Worm (Caenorhabditis elegans) whole organism, mixed stage, embryonic: ENCODE data around the gene srh-4.

Experiments used
- M03D4.4 ChIP-seq: sonication (generic microtip); optimal IDR thresholded peaks from 2 replicates; lab custom pipeline; 2017; ENCODE audit warnings: mild to moderate bottlenecking, missing genetic modification characterization, missing compliant biosample characterization
- bed-3 ChIP-seq: fragments of 200-800 bp; sonication (Bioruptor generic); optimal IDR thresholded peaks from 3 replicates; lab custom pipeline; 2018; ENCODE audit warnings: mild to moderate bottlenecking, missing genetic modification characterization, moderate library complexity, missing compliant biosample characterization
- blmp-1 ChIP-seq: fragments of 150-350 bp; optimal IDR thresholded peaks from 2 replicates; lab custom pipeline; 2014; ENCODE audit warnings: missing biosample characterization, missing genetic modification characterization
- ceh-39 ChIP-seq: fragments of 150-350 bp; optimal IDR thresholded peaks from 2 replicates; lab custom pipeline; 2014; ENCODE audit warnings: missing biosample characterization, missing genetic modification characterization
- ceh-43 ChIP-seq: fragments of 200-800 bp; sonication (Bioruptor generic); optimal IDR thresholded peaks from 2 replicates; lab custom pipeline; 2018; ENCODE audit warnings: mild to moderate bottlenecking, missing genetic modification characterization, moderate library complexity, missing compliant biosample characterization
- ceh-83 ChIP-seq: fragments of 200-800 bp; sonication (Bioruptor generic); optimal IDR thresholded peaks from 2 replicates; lab custom pipeline; 2018; ENCODE audit warnings: mild to moderate bottlenecking, missing genetic modification characterization, missing compliant biosample characterization
- ces-1 ChIP-seq: fragments of 150-350 bp; optimal IDR thresholded peaks from 2 replicates; lab custom pipeline; 2014; ENCODE audit warnings: missing biosample characterization, missing genetic modification reagents, missing genetic modification characterization
- cnd-1 ChIP-seq: fragments of 200-800 bp; sonication (Bioruptor generic); optimal IDR thresholded peaks from 2 replicates; lab custom pipeline; 2018; ENCODE audit warnings: mild to moderate bottlenecking, missing genetic modification characterization, missing compliant biosample characterization
- drap-1 ChIP-seq: fragments of 200-800 bp; sonication (Bioruptor generic); optimal IDR thresholded peaks from 3 replicates; lab custom pipeline; 2018; ENCODE audit warnings: mild to moderate bottlenecking, missing genetic modification characterization, missing compliant biosample characterization
- elt-1 ChIP-seq: sonication (generic microtip); optimal IDR thresholded peaks from 2 replicates; lab custom pipeline; 2017; ENCODE audit warnings: missing genetic modification characterization, mild to moderate bottlenecking, missing compliant biosample characterization, antibody characterized with exemption, moderate library complexity, borderline replicate concordance; ENCODE audit not compliant: insufficient read depth
- elt-3 ChIP-seq: fragments of 150-350 bp; optimal IDR thresholded peaks from 2 replicates; lab custom pipeline; 2014; ENCODE audit warnings: missing biosample characterization, missing genetic modification characterization
- flh-1 ChIP-seq: fragments of 200-800 bp; sonication (Bioruptor generic); optimal IDR thresholded peaks from 2 replicates; lab custom pipeline; 2018; ENCODE audit warnings: mild to moderate bottlenecking, missing genetic modification characterization, moderate library complexity, missing compliant biosample characterization
- ham-2 ChIP-seq: fragments of 200-800 bp; sonication (Bioruptor generic); optimal IDR thresholded peaks from 2 replicates; lab custom pipeline; 2018; ENCODE audit warnings: mild to moderate bottlenecking, missing genetic modification characterization, missing compliant biosample characterization
- hlh-1 ChIP-seq: fragments of 150-350 bp; optimal IDR thresholded peaks from 2 replicates; lab custom pipeline; 2014; ENCODE audit warnings: missing biosample characterization, missing genetic modification reagents, missing genetic modification characterization
- lin-13 ChIP-seq: fragments of 150-350 bp; optimal IDR thresholded peaks from 2 replicates; lab custom pipeline; 2014; ENCODE audit warnings: missing biosample characterization, missing genetic modification characterization
- lin-32 ChIP-seq: fragments of 200-800 bp; sonication (Bioruptor generic); optimal IDR thresholded peaks from 2 replicates; lab custom pipeline; 2018; ENCODE audit warnings: mild to moderate bottlenecking, missing genetic modification characterization, missing compliant biosample characterization
- mab-5 ChIP-seq: fragments of 150-350 bp; optimal IDR thresholded peaks from 2 replicates; lab custom pipeline; 2014; ENCODE audit warnings: missing biosample characterization, missing genetic modification characterization
- mls-2 ChIP-seq: sonication (generic microtip); optimal IDR thresholded peaks from 2 replicates; lab custom pipeline; 2016; ENCODE audit warnings: mild to moderate bottlenecking, missing genetic modification characterization, moderate library complexity, missing compliant biosample characterization
- nhr-12 ChIP-seq: fragments of 150-350 bp; optimal IDR thresholded peaks from 2 replicates; lab custom pipeline; 2014; ENCODE audit warnings: missing biosample characterization, missing genetic modification characterization
- nhr-2 ChIP-seq: fragments of 150-350 bp; optimal IDR thresholded peaks from 2 replicates; lab custom pipeline; 2014; ENCODE audit warnings: missing biosample characterization, missing genetic modification characterization
- nhr-237 ChIP-seq: fragments of 150-350 bp; optimal IDR thresholded peaks from 2 replicates; lab custom pipeline; 2014; ENCODE audit warnings: missing biosample characterization, missing genetic modification characterization
- nhr-28 ChIP-seq: fragments of 150-350 bp; optimal IDR thresholded peaks from 2 replicates; lab custom pipeline; 2014; ENCODE audit warnings: missing biosample characterization, missing genetic modification characterization
- nhr-76 ChIP-seq: sonication (generic microtip); optimal IDR thresholded peaks from 2 replicates; lab custom pipeline; 2017; ENCODE audit warnings: missing biosample characterization, missing genetic modification characterization
- pha-4 ChIP-seq: fragments of 150-350 bp; optimal IDR thresholded peaks from 2 replicates; lab custom pipeline; 2018; ENCODE audit warnings: missing biosample characterization, missing genetic modification reagents, missing genetic modification characterization
- sem-2 ChIP-seq: fragments of 200-800 bp; sonication (Bioruptor generic); optimal IDR thresholded peaks from 2 replicates; lab custom pipeline; 2018; ENCODE audit warnings: mild to moderate bottlenecking, missing genetic modification characterization, missing compliant biosample characterization
- snpc-4 ChIP-seq: fragments of 150-350 bp; optimal IDR thresholded peaks from 2 replicates; lab custom pipeline; 2014; ENCODE audit warnings: missing biosample characterization, missing genetic modification characterization
- sptf-1 ChIP-seq: sonication (generic microtip); optimal IDR thresholded peaks from 2 replicates; lab custom pipeline; 2017; ENCODE audit warnings: mild to moderate bottlenecking, missing genetic modification characterization, moderate library complexity, missing compliant biosample characterization
- tbx-8 ChIP-seq: fragments of 200-800 bp; sonication (Bioruptor generic); optimal IDR thresholded peaks from 2 replicates; lab custom pipeline; 2018; ENCODE audit warnings: mild to moderate bottlenecking, missing genetic modification characterization, moderate library complexity, missing compliant biosample characterization
- unc-120 ChIP-seq: sonication (generic microtip); optimal IDR thresholded peaks from 2 replicates; lab custom pipeline; 2017; ENCODE audit warnings: missing genetic modification characterization, missing compliant biosample characterization; ENCODE audit not compliant: poor library complexity, severe bottlenecking
- unc-39 ChIP-seq: fragments of 150-350 bp; optimal IDR thresholded peaks from 2 replicates; lab custom pipeline; 2014; ENCODE audit warnings: missing biosample characterization, missing genetic modification characterization
- zip-8 ChIP-seq: fragments of 150-350 bp; optimal IDR thresholded peaks from 2 replicates; lab custom pipeline; 2014; ENCODE audit warnings: missing biosample characterization, missing genetic modification characterization
- ztf-11 ChIP-seq: fragments of 150-350 bp; optimal IDR thresholded peaks from 2 replicates; lab custom pipeline; 2014; ENCODE audit warnings: missing biosample characterization, missing genetic modification characterization

The srh-4 gene

DNA sequence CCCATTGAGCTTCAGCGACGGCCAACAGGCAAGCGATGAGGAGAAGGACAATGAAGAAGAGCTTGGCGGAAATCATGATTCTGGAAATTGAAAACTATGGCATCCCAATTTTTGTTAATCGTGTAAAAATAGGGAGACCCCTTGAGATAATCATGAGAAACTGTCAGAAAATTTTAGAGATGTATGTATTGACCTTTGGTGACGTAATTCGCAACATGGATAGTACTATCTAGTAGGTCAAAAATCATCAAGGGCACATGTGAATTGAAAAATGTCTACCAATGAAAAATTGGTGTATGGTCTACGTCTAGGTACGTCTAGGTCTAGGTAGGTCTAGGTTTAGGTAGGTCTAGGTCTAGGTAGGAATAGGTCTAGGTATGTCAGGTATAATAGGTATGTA is 31.2 kb upstream of the srh-4 start, which contains the start of gene nlp-34:
nlp-34 (minus strand) TSS at position 82 of the 400 bp plus-strand sequence.
- TF ChIP-seq bed-3 (GFP tag; lab: Kevin White, UChicago) (no peak), ces-1 (GFP tag; lab: Kevin White, UChicago) (no peak), sptf-1 (no peak), nhr-237 (no peak), elt-3 (no peak), unc-120 (tag; lab: Kevin White, UChicago) (no peak), ztf-11 (tag; lab: Kevin White, UChicago) (no peak), ceh-43 (GFP tag; lab: Kevin White, UChicago) (no peak)

DNA sequence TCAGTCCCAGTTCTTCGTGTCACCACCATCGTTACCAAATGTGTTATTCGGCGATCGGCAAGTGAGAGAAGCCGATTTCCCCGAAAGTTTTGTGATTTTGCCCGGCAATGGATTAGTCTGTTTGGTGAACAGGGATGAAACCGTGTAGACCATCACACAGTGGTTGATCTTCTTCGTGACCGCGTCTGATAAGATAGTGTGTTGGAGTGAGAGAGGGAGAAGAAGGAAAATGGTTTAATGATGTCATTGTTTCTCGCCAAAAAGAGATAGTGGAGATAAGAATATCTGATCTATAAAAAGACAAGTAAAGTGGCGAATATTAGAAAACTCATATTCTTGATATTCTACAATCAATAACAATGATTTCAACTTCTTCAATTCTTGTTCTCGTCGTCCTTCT is 30.5 kb upstream of the srh-4 start, which contains the start of gene nlp-31:
nlp-31 (plus strand) TSS at position 237 of the 400 bp plus-strand sequence.
- TF ChIP-seq mab-5, result no peak
- TF ChIP-seq snpc-4, result no peak
- peak; percentile 15 for TF ChIP-seq nhr-237
- TF ChIP-seq nhr-76, result no peak
- no peak for TF ChIP-seq mls-2 (tag; lab: Kevin White, UChicago)
- no peak for TF ChIP-seq unc-120 (tag; lab: Kevin White, UChicago)
- TF ChIP-seq elt-1 (tag; lab: Kevin White, UChicago), result peak; percentile 13
- TF ChIP-seq elt-3, result peak; percentile 93

DNA sequence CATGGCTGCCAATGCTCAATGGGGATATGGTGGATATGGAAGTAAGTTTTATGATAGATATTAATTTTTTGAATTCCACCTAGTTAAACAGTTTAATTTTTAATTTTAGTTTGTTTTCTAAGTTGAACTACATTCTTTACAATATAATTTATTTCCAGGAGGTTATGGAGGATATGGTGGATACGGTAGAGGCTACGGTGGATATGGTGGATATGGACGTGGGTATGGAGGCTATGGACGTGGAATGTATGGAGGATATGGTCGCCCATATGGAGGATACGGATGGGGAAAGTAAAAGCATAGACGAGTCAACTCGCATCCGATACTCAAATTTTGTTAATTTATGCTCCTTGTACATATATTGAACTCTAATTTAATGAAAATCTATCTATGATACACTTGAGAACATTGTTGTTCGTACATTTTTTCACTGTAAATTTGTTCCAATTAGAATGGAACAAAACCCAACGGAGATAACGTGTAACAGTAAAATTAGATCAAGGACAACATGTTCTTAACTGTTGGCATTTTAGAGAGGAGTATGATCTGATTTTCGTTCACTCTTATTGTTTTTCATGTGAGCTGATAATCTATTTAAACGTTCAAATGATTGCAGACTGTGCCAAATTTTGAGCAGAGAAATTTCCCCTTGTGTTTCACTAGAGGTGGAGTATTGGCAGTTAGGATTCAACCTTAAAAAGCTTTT is 29.9 kb upstream of the srh-4 start:
- no peak for TF ChIP-seq unc-39 (tag; lab: Kevin White, UChicago)
- no peak for TF ChIP-seq elt-3
- no peak for TF ChIP-seq lin-32 (GFP tag; lab: Kevin White, UChicago)
- TF ChIP-seq ham-2, result no peak
- no peak for TF ChIP-seq sem-2 (GFP tag; lab: Kevin White, UChicago)
- TF ChIP-seq hlh-1 (tag; lab: Kevin White, UChicago), result no peak
- no peak for TF ChIP-seq nhr-237
- TF ChIP-seq ceh-39 (tag; lab: Kevin White, UChicago), result no peak
- TF ChIP-seq mls-2 (tag; lab: Kevin White, UChicago), result no peak
- no peak for TF ChIP-seq snpc-4
- TF ChIP-seq nhr-12 (tag; lab: Kevin White, UChicago), result no peak
- no peak for TF ChIP-seq sptf-1
- no peak for TF ChIP-seq zip-8 (tag; lab: Kevin White, UChicago)
- TF ChIP-seq nhr-76, result no peak
- TF ChIP-seq ces-1 (GFP tag; lab: Kevin White, UChicago), result no peak
- no peak for TF ChIP-seq tbx-8 (GFP tag; lab: Kevin White, UChicago)
- no peak for TF ChIP-seq elt-1 (tag; lab: Kevin White, UChicago)
- no peak for TF ChIP-seq flh-1
- no peak for TF ChIP-seq nhr-2 (tag; lab: Kevin White, UChicago)
- TF ChIP-seq lin-13, result no peak
- TF ChIP-seq, all 35 proteins: peak for 0

DNA sequence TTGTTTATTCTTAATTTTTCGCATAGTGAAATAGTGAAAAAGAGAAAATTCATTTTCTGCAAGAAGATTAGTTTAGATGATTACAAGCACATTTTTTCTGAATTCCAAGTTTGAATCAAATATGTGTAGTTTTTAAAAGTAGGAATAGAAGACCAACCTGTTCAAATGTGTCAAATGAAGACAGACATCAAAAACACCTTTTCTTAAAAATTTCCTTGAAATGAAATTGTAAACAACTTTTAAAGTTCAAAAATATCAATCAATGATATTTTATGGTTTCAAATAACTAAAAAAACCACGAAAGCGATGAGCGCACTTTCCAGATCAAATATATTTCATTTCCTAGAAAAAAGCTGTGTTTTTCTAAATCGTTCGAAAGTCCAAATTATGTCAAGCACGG is 28.6 kb upstream of the srh-4 start, which contains the start of gene nlp-30:
nlp-30 (plus strand) TSS at position 301 of the 400 bp plus-strand sequence.
- no peak for TF ChIP-seq ces-1 (GFP tag; lab: Kevin White, UChicago)
- no peak for TF ChIP-seq nhr-28 (tag; lab: Kevin White, UChicago)
- TF ChIP-seq pha-4 (tag; lab: Kevin White, UChicago), result no peak
- no peak for TF ChIP-seq sem-2 (GFP tag; lab: Kevin White, UChicago)

DNA sequence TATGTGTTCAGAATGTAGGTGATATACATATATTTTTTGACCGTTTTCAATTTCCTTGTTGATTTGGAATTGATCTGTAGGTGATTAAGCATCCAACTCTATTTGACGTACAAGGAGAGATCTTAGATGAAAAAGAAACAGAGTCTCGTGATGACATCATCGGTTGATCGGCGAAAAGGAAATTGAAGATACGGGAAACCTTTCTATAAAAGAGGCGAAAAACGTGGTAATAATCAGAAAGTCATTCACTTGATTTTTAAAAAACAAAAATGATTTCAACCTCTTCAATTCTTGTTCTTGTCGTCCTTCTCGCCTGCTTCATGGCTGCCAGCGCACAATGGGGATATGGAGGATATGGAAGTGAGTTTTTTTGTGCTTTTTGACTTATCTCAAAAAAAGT is 26.1 kb upstream of the srh-4 start, which contains the start of gene nlp-29:
nlp-29 (plus strand) TSS at position 248 of the 400 bp plus-strand sequence.
- TF ChIP-seq ztf-11 (tag; lab: Kevin White, UChicago) (no peak), blmp-1 (tag; lab: Kevin White, UChicago) (no peak), ceh-83 (GFP tag; lab: Kevin White, UChicago) (no peak), drap-1 (GFP tag; lab: Kevin White, UChicago) (no peak), M03D4.4 (tag; lab: Kevin White, UChicago) (no peak), pha-4 (tag; lab: Kevin White, UChicago) (no peak), nhr-2 (tag; lab: Kevin White, UChicago) (no peak), tbx-8 (GFP tag; lab: Kevin White, UChicago) (no peak), cnd-1 (tag; lab: Kevin White, UChicago) (no peak), nhr-12 (tag; lab: Kevin White, UChicago) (no peak)
- TF ChIP-seq, all 35 proteins: peak for 0
